Worm (Caenorhabditis elegans): ENCODE data around the gene pkc-3.

- no peak for TF ChIP-seq jun-1 (tag; optimal IDR thresholded peaks at IDR 0.05)
- no peak for TF ChIP-seq lin-39 (tag; optimal IDR thresholded peaks at IDR 0.05)
- no peak for TF ChIP-seq nhr-12 (tag; optimal IDR thresholded peaks at IDR 0.05)
- TF ChIP-seq unc-62 (GFP tag; optimal IDR thresholded peaks at IDR 0.05): no peak
- no peak for TF ChIP-seq mdl-1 (tag; optimal IDR thresholded peaks at IDR 0.05)
- no peak for TF ChIP-seq nhr-77 (tag; optimal IDR thresholded peaks at IDR 0.05)
- TF ChIP-seq zag-1 (tag; optimal IDR thresholded peaks at IDR 0.05): no peak
- no peak for TF ChIP-seq ceh-82 (tag; optimal IDR thresholded peaks at IDR 0.05)
- no peak for TF ChIP-seq ama-1 (optimal IDR thresholded peaks at IDR 0.05)
- TF ChIP-seq ceh-16 (tag; optimal IDR thresholded peaks at IDR 0.05): no peak
- TF ChIP-seq elt-1 (tag; optimal IDR thresholded peaks at IDR 0.05): no peak
- no peak for TF ChIP-seq snpc-4 (tag; optimal IDR thresholded peaks at IDR 0.05)
- TF ChIP-seq ztf-11 (tag; optimal IDR thresholded peaks at IDR 0.05): no peak
- TF ChIP-seq lin-15B (tag; optimal IDR thresholded peaks at IDR 0.05): no peak
Measured at ce11 chrII:5333729-5334255, 46.0 kb upstream of the pkc-3 start.
